Fruit fly (Drosophila melanogaster): ENCODE results near the gene CG14963.
A peak's percentile ranks its signal among the peaks of the same experiment; 100 is the strongest.

CG14963 gene

DNA sequence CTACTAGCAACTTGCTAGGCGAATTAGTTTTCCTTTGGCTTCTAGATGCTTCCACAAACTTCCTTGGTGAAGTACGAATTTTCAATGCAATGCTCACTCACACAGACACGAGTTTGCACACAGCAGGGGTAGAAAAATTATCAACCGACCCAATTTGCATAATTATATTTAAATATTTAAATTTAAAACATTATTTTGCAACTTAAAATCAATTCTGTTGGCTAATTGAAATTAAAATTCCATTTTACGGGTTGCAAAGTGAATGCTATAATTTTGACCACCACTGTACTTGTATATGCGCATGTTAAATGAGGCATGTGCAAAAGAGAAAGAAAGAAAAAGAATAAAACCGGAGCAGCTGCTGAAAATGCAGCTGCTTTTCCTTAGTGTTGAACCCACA lies 21.7 kb upstream of the CG14963 start (continued):
- TF ChIP-seq Oaz (GFP tag; IDR thresholded peaks at IDR 0.05) (peak; percentile 86), CG1529 (GFP tag; optimal IDR thresholded peaks at IDR 0.05) (peak; percentile 88), CG31224 (GFP tag; IDR thresholded peaks at IDR 0.05) (peak; percentile 86), D (optimal IDR thresholded peaks at IDR 0.05) (no peak), D (GFP tag; optimal IDR thresholded peaks at IDR 0.05) (peak; percentile 93), CG4854 (GFP tag; optimal IDR thresholded peaks at IDR 0.05) (peak; percentile 67), CG3163 (GFP tag; optimal IDR thresholded peaks at IDR 0.05) (no peak), CG1792 (GFP tag; optimal IDR thresholded peaks at IDR 0.05) (peak; percentile 50), Rx (GFP tag; IDR thresholded peaks at IDR 0.05) (peak; percentile 93), Ssrp (tag; optimal IDR thresholded peaks at IDR 0.05) (peak; percentile 91), Fer1 (GFP tag; optimal IDR thresholded peaks at IDR 0.05) (peak; percentile 94), bigmax (GFP tag; optimal IDR thresholded peaks at IDR 0.05) (peak; percentile 53), Camta (GFP tag; optimal IDR thresholded peaks at IDR 0.05) (peak; percentile 32), CG34422 (GFP tag; IDR thresholded peaks at IDR 0.05) (peak; percentile 97), Fer3 (tag; optimal IDR thresholded peaks at IDR 0.05) (peak; percentile 96), CG9817 (tag; optimal IDR thresholded peaks at IDR 0.05) (peak; percentile 82), CHES-1-like (GFP tag; optimal IDR thresholded peaks at IDR 0.05) (peak; percentile 11), vvl (GFP tag; IDR thresholded peaks at IDR 0.05) (peak; percentile 98), Dfd (GFP tag; optimal IDR thresholded peaks at IDR 0.05) (no peak), luna (GFP tag; optimal IDR thresholded peaks at IDR 0.05) (peak; percentile 8), Antp (GFP tag; optimal IDR thresholded peaks at IDR 0.05) (peak; percentile 39), CG12659 (GFP tag; optimal IDR thresholded peaks at IDR 0.05) (peak; percentile 93), CG2120 (GFP tag; optimal IDR thresholded peaks at IDR 0.05) (peak; percentile 84), CG18619 (GFP tag; optimal IDR thresholded peaks at IDR 0.05) (peak; percentile 90), oc (tag; optimal IDR thresholded peaks at IDR 0.05) (peak; percentile 95), Doc2 (GFP tag; IDR thresholded peaks at IDR 0.05) (peak; percentile 73), Optix (GFP tag; IDR thresholded peaks at IDR 0.05) (peak; percentile 85; the same call in 2 of the 3 replicates), NK7.1 (GFP tag; optimal IDR thresholded peaks at IDR 0.05) (peak; percentile 46), CG14667 (GFP tag; IDR thresholded peaks at IDR 0.05) (peak; percentile 90), fru (optimal IDR thresholded peaks at IDR 0.05) (no peak), lbe (GFP tag; optimal IDR thresholded peaks at IDR 0.05) (peak; percentile 94), Fer2 (tag; optimal IDR thresholded peaks at IDR 0.05) (peak; percentile 77), pum (GFP tag; optimal IDR thresholded peaks at IDR 0.05) (peak; percentile 46), sug (tag; optimal IDR thresholded peaks at IDR 0.05) (peak; percentile 75), wdn (GFP tag; IDR thresholded peaks at IDR 0.05) (peak; percentile 73), Sin3A (optimal IDR thresholded peaks at IDR 0.05) (no peak), crc (GFP tag; optimal IDR thresholded peaks at IDR 0.05) (no peak), ro (GFP tag; IDR thresholded peaks at IDR 0.05) (peak; percentile 85), CG11504 (tag; optimal IDR thresholded peaks at IDR 0.05) (peak; percentile 95), usp (GFP tag; optimal IDR thresholded peaks at IDR 0.05) (no peak), CG12769 (tag; optimal IDR thresholded peaks at IDR 0.05) (peak; percentile 90), CG15479 (GFP tag; optimal IDR thresholded peaks at IDR 0.05) (peak; percentile 43), CG10147 (GFP tag; optimal IDR thresholded peaks at IDR 0.05) (peak; percentile 93), CG14441 (GFP tag; IDR thresholded peaks at IDR 0.05) (peak; percentile 94), CG16779 (GFP tag; IDR thresholded peaks at IDR 0.05) (peak; percentile 84; the same call in 1 of the 2 replicates), CG12155 (GFP tag; optimal IDR thresholded peaks at IDR 0.05) (peak; percentile 84), Trl (optimal IDR thresholded peaks at IDR 0.05) (no peak), Trl (GFP tag; optimal IDR thresholded peaks at IDR 0.05) (peak; percentile 47), Xrp1 (GFP tag; IDR thresholded peaks at IDR 0.05) (peak; percentile 97), Nf-YC (tag; optimal IDR thresholded peaks at IDR 0.05) (peak; percentile 80), CG3726 (GFP tag; IDR thresholded peaks at IDR 0.05) (peak; percentile 90; the same call in 2 of the 3 replicates), peb (GFP tag; IDR thresholded peaks at IDR 0.05) (peak; percentile 90), CG17829 (tag; optimal IDR thresholded peaks at IDR 0.05) (peak; percentile 95), danr (GFP tag; IDR thresholded peaks at IDR 0.05) (peak; percentile 85)
